Fruit fly (Drosophila melanogaster): ENCODE data around the gene Cmpk.

Cmpk gene

DNA sequence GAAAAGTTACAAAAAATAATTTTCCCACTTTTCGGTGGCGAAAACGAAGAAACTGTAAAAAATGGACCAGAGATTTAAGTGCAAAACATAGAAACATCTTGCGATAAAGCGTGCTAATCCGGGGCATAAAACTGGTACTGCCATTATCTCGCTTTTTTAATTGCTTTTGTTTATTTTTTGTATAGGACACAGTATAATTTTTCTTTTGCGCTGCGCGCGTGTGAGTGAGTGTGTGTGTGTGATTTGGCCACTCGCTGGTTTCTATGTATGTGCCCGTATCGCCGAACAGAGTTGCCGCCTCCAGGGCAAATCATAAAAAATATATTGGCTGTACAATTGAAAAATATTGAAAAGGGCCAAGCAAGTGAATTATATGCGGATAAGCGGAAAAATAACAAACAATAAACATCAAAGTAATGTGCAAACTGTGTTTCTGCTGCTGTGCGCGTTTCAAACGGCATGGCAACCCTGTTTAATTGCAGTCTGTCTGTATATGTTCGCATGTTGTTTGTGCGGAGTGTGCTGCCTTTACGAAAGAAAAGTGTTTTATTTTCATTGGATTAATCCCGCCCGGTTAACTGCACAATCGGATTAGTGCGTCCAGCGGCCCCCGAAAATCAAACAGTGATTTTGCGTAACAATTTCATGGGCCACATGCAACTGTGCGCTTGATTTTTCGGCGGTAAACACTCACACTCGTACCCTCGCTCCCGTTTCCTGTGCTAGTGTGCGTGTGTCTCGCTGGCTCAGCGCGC, 12.9 kb downstream of the Cmpk start (continued):
- TF ChIP-seq dpn (GFP tag; optimal IDR thresholded peaks at IDR 0.05) (peak; percentile 98), stc (GFP tag; IDR thresholded peaks at IDR 0.05) (peak; percentile 97), corto (GFP tag; optimal IDR thresholded peaks at IDR 0.05) (peak; percentile 89), br (optimal IDR thresholded peaks at IDR 0.05) (no peak), cg (GFP tag; optimal IDR thresholded peaks at IDR 0.05) (peak; percentile 91), klu (GFP tag; IDR thresholded peaks at IDR 0.05) (peak; percentile 92), CG6683 (GFP tag; optimal IDR thresholded peaks at IDR 0.05) (peak; percentile 87), CG10959 (GFP tag; IDR thresholded peaks at IDR 0.05) (peak; percentile 89), salm (tag; optimal IDR thresholded peaks at IDR 0.05) (peak; percentile 85), CG12104 (GFP tag; optimal IDR thresholded peaks at IDR 0.05) (peak; percentile 92), Mad (GFP tag; optimal IDR thresholded peaks at IDR 0.05) (peak; percentile 95), Max (GFP tag; optimal IDR thresholded peaks at IDR 0.05) (peak; percentile 96), kay (GFP tag; optimal IDR thresholded peaks at IDR 0.05) (peak; percentile 90), gcm2 (GFP tag; optimal IDR thresholded peaks at IDR 0.05) (peak; percentile 94), CG33213 (GFP tag; optimal IDR thresholded peaks at IDR 0.05) (peak; percentile 97), CG16863 (GFP tag; optimal IDR thresholded peaks at IDR 0.05) (peak; percentile 96), CG16779 (GFP tag; IDR thresholded peaks at IDR 0.05) (peak; percentile 91), CG2678 (tag; optimal IDR thresholded peaks at IDR 0.05) (peak; percentile 96), btn (GFP tag; optimal IDR thresholded peaks at IDR 0.05) (peak; percentile 94), CG10654 (GFP tag; optimal IDR thresholded peaks at IDR 0.05) (peak; percentile 97), CG9727 (GFP tag; optimal IDR thresholded peaks at IDR 0.05) (peak; percentile 97), CG17912 (GFP tag; optimal IDR thresholded peaks at IDR 0.05) (peak; percentile 71), CG9817 (tag; optimal IDR thresholded peaks at IDR 0.05) (peak; percentile 93), disco-r (GFP tag; optimal IDR thresholded peaks at IDR 0.05) (peak; percentile 97), CG18011 (GFP tag; optimal IDR thresholded peaks at IDR 0.05) (peak; percentile 90), ro (GFP tag; IDR thresholded peaks at IDR 0.05) (peak; percentile 89), CG4404 (GFP tag; IDR thresholded peaks at IDR 0.05) (peak; percentile 87), CG17359 (tag; optimal IDR thresholded peaks at IDR 0.05) (peak; percentile 96), CG11247 (GFP tag; IDR thresholded peaks at IDR 0.05) (peak; percentile 96), fd96Cb (tag; optimal IDR thresholded peaks at IDR 0.05) (peak; percentile 96), CG11695 (GFP tag; IDR thresholded peaks at IDR 0.05) (peak; percentile 96), row (GFP tag; IDR thresholded peaks at IDR 0.05) (peak; percentile 97), en (GFP tag; optimal IDR thresholded peaks at IDR 0.05) (peak; percentile 93), kni (GFP tag; optimal IDR thresholded peaks at IDR 0.05) (peak; percentile 89), Gug (GFP tag; IDR thresholded peaks at IDR 0.05) (peak; percentile 98), croc (GFP tag; conservative IDR thresholded peaks at IDR 0.05) (peak; percentile 87), hb (GFP tag; IDR thresholded peaks at IDR 0.05; ENCODE audit: partially characterized antibody) (no peak), CG4730 (GFP tag; IDR thresholded peaks at IDR 0.05) (peak; percentile 96), CG7271 (tag; optimal IDR thresholded peaks at IDR 0.05) (peak; percentile 69), B-H1 (GFP tag; IDR thresholded peaks at IDR 0.05) (peak; percentile 96), dm (GFP tag; optimal IDR thresholded peaks at IDR 0.05) (peak; percentile 97), Dbx (GFP tag; IDR thresholded peaks at IDR 0.05) (peak; percentile 95), CG11504 (tag; optimal IDR thresholded peaks at IDR 0.05) (peak; percentile 94), hkb (optimal IDR thresholded peaks at IDR 0.05) (no peak), hkb (GFP tag; IDR thresholded peaks at IDR 0.05) (peak; percentile 98), prd (optimal IDR thresholded peaks at IDR 0.05) (no peak), prd (GFP tag; IDR thresholded peaks at IDR 0.05) (peak; percentile 98), HLHmδ (GFP tag; optimal IDR thresholded peaks at IDR 0.05) (no peak), hbn (GFP tag; IDR thresholded peaks at IDR 0.05; ENCODE audit: partially characterized antibody) (no peak), Rx (GFP tag; IDR thresholded peaks at IDR 0.05) (peak; percentile 97), Mrtf (GFP tag; IDR thresholded peaks at IDR 0.05) (peak; percentile 96)

All from whole organism, embryonic.